Worm (Caenorhabditis elegans): ENCODE measurements around the gene C08B11.9.

The C08B11.9 gene

ce11 chrII:8042289-8042688 lies 4.3 kb upstream of the C08B11.9 start, which contains the start of gene T05H10.1:
TSS of gene T05H10.1 (plus strand) at chrII:8042589.
- TF ChIP-seq sea-2 (GFP tag; optimal IDR thresholded peaks at IDR 0.05) (no peak), R02D3.7 (tag; optimal IDR thresholded peaks at IDR 0.05) (no peak), aly-2 (tag; optimal IDR thresholded peaks at IDR 0.05) (no peak), snpc-4 (tag; optimal IDR thresholded peaks at IDR 0.05) (no peak), nhr-11 (tag; optimal IDR thresholded peaks at IDR 0.05) (no peak), nhr-43 (tag; optimal IDR thresholded peaks at IDR 0.05; ENCODE audit: poor library complexity, severe bottlenecking) (no peak), lin-39 (tag; optimal IDR thresholded peaks at IDR 0.05) (peak; percentile 36)

ce11 chrII:8041642-8042041 lies 3.7 kb upstream of the C08B11.9 start:
- TF ChIP-seq egl-27 (tag; optimal IDR thresholded peaks at IDR 0.05) = no peak
- TF ChIP-seq unc-62 (GFP tag; optimal IDR thresholded peaks at IDR 0.05) = no peak
- no peak for TF ChIP-seq mml-1 (tag; optimal IDR thresholded peaks at IDR 0.05)
- no peak for TF ChIP-seq hmg-11 (tag; optimal IDR thresholded peaks at IDR 0.05)
- no peak for TF ChIP-seq ceh-82 (tag; optimal IDR thresholded peaks at IDR 0.05)
- TF ChIP-seq snpc-4 (tag; optimal IDR thresholded peaks at IDR 0.05) = peak; percentile 29
- no peak for TF ChIP-seq tbx-2 (tag; optimal IDR thresholded peaks at IDR 0.05)
- peak; percentile 26 for TF ChIP-seq egl-5 (tag; optimal IDR thresholded peaks at IDR 0.05)
- TF ChIP-seq nfya-1 (tag; optimal IDR thresholded peaks at IDR 0.05; ENCODE audit: insufficient read depth) = peak; percentile 53
- no peak for TF ChIP-seq mdl-1 (tag; optimal IDR thresholded peaks at IDR 0.05)
- no peak for TF ChIP-seq nhr-28 (tag; optimal IDR thresholded peaks at IDR 0.05)
- no peak for TF ChIP-seq nhr-12 (tag; optimal IDR thresholded peaks at IDR 0.05)
- no peak for TF ChIP-seq nhr-76 (tag; optimal IDR thresholded peaks at IDR 0.05)
- TF ChIP-seq pha-4 (tag; optimal IDR thresholded peaks at IDR 0.05) = peak; percentile 79
- TF ChIP-seq pqm-1 (tag; optimal IDR thresholded peaks at IDR 0.05) = no peak
- peak; percentile 28 for TF ChIP-seq nhr-23 (tag; optimal IDR thresholded peaks at IDR 0.05)
- no peak for TF ChIP-seq elt-3 (tag; optimal IDR thresholded peaks at IDR 0.05)
- TF ChIP-seq lin-15B (tag; optimal IDR thresholded peaks at IDR 0.05) = peak; percentile 84

ce11 chrII:8039416-8039815 lies 1.4 kb upstream of the C08B11.9 start, which contains the start of the genes ubh-4 and algn-6:
TSS of gene ubh-4 (minus strand) at chrII:8039597.
TSS of gene algn-6 (plus strand) at chrII:8039802.
- no peak for TF ChIP-seq fkh-2 (tag; optimal IDR thresholded peaks at IDR 0.05)
- no peak for TF ChIP-seq mdl-1 (tag; optimal IDR thresholded peaks at IDR 0.05)
- peak; percentile 43 for TF ChIP-seq nhr-25 (tag; optimal IDR thresholded peaks at IDR 0.05)
- TF ChIP-seq fkh-10 (GFP tag; optimal IDR thresholded peaks at IDR 0.05) = no peak
- TF ChIP-seq nhr-43 (tag; optimal IDR thresholded peaks at IDR 0.05; ENCODE audit: poor library complexity, severe bottlenecking) = peak; percentile 75
- peak; percentile 15 for TF ChIP-seq pqm-1 (tag; optimal IDR thresholded peaks at IDR 0.05)
- no peak for TF ChIP-seq unc-62 (GFP tag; optimal IDR thresholded peaks at IDR 0.05)
- TF ChIP-seq elt-1 (tag; optimal IDR thresholded peaks at IDR 0.05) = no peak
- peak; percentile 50 for TF ChIP-seq nhr-23 (tag; optimal IDR thresholded peaks at IDR 0.05)
- TF ChIP-seq hmg-11 (tag; optimal IDR thresholded peaks at IDR 0.05) = no peak
- no peak for TF ChIP-seq fos-1 (tag; optimal IDR thresholded peaks at IDR 0.05)
- peak; percentile 34 for TF ChIP-seq elt-2 (tag; optimal IDR thresholded peaks at IDR 0.05)
- peak; percentile 75 for TF ChIP-seq snpc-4 (tag; optimal IDR thresholded peaks at IDR 0.05)
- TF ChIP-seq lin-15B (tag; optimal IDR thresholded peaks at IDR 0.05) = peak; percentile 89
- peak; percentile 78 for TF ChIP-seq pha-4 (tag; optimal IDR thresholded peaks at IDR 0.05)
- TF ChIP-seq nfya-1 (tag; optimal IDR thresholded peaks at IDR 0.05; ENCODE audit: insufficient read depth) = peak; percentile 72

- TF ChIP-seq elt-2 (tag; optimal IDR thresholded peaks at IDR 0.05) (no peak), zag-1 (tag; optimal IDR thresholded peaks at IDR 0.05) (no peak), nhr-77 (tag; optimal IDR thresholded peaks at IDR 0.05) (no peak), fkh-10 (GFP tag; optimal IDR thresholded peaks at IDR 0.05) (no peak), nhr-43 (tag; optimal IDR thresholded peaks at IDR 0.05; ENCODE audit: poor library complexity, severe bottlenecking) (no peak), fkh-2 (tag; optimal IDR thresholded peaks at IDR 0.05) (no peak), ztf-11 (tag; optimal IDR thresholded peaks at IDR 0.05) (no peak), nhr-23 (tag; optimal IDR thresholded peaks at IDR 0.05) (no peak), unc-62 (GFP tag; optimal IDR thresholded peaks at IDR 0.05) (no peak), nhr-12 (tag; optimal IDR thresholded peaks at IDR 0.05) (no peak), unc-39 (tag; optimal IDR thresholded peaks at IDR 0.05) (no peak), ceh-16 (tag; optimal IDR thresholded peaks at IDR 0.05) (no peak), elt-3 (tag; optimal IDR thresholded peaks at IDR 0.05) (no peak), ztf-4 (tag; optimal IDR thresholded peaks at IDR 0.05) (no peak), mdl-1 (tag; optimal IDR thresholded peaks at IDR 0.05) (no peak), eor-1 (tag; optimal IDR thresholded peaks at IDR 0.05) (no peak), ceh-28 (tag; optimal IDR thresholded peaks at IDR 0.05) (no peak), nfya-1 (tag; optimal IDR thresholded peaks at IDR 0.05; ENCODE audit: insufficient read depth) (no peak)
Measured at ce11 chrII:8037246-8037645, 723 bp downstream of the C08B11.9 start, which contains the start of gene arp-6. TSS of gene arp-6 (minus strand) at chrII:8037346.
